Fruit fly (Drosophila melanogaster) Kc167 (cell line): ENCODE measurements around the gene elB.

Source experiments
- Myc ChIP-seq: fragments of >200 bp; optimal IDR thresholded peaks from 2 replicates; lab custom pipeline; 2017; ENCODE audit warnings: missing external identifiers
- Sin3A ChIP-seq: fragments of >200 bp; optimal IDR thresholded peaks from 2 replicates; lab custom pipeline; 2018; ENCODE audit warnings: missing external identifiers
- h ChIP-seq: fragments of >200 bp; optimal IDR thresholded peaks from 3 replicates; lab custom pipeline; 2018; ENCODE audit warnings: missing external identifiers
- insv ChIP-seq: fragments of >200 bp; optimal IDR thresholded peaks from 3 replicates; lab custom pipeline; 2018; ENCODE audit warnings: missing external identifiers
- psq ChIP-seq: fragments of >200 bp; optimal IDR thresholded peaks from 2 replicates; lab custom pipeline; 2017; ENCODE audit warnings: missing external identifiers
- ttk ChIP-seq: sonication (Bioruptor generic); optimal IDR thresholded peaks from 2 replicates; lab custom pipeline; 2017; ENCODE audit warnings: missing external identifiers

The elB gene

DNA sequence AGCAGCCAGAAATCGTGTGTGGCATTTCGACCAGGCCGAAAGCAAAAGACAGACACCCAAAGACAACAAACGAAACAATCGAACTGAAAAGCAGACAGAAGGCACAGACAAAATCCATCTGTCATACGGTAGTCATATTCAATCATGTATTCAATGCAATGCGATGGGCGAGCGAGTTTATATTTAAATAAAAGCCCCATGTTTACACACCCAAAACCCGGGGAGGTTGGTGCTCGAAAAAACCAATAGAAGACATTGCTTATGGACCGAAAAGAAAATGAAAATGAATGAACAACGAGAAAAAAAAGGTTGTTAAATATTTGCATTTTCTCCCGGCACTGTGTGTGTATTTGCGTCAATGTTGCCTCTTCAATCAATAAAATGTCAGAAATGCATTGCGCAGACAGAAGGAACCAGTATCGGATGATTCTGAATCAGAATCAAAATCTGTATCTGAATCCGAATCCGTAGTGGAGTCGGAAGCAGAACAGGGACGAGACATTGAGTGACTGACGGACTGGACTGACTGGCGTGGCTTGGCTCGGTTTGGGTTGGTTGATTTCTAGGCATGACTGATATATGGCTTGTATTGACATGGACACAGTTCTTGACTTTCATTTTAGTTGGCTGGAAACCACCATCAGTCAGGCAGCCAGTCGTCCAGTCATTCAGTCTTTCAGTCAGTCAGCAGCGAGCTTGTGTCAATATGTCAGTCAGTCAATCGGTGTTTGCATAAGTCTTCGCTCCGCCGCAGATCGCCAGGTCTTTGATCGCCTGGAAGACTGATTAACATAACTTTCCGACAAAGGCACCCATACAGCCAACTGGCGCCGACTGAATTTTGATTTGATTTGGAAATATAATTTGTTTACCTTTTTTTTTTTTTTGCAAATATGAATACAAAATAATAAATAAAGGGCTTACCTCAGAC, 23.3 kb upstream of the elB start:
- TF ChIP-seq h, result no peak
- no peak for TF ChIP-seq Myc (lab: Kevin White, UChicago)
- no peak for TF ChIP-seq ttk (lab: Kevin White, UChicago)
- no peak for TF ChIP-seq insv (lab: Kevin White, UChicago)
- TF ChIP-seq Sin3A, result no peak
- TF ChIP-seq psq, result no peak

DNA sequence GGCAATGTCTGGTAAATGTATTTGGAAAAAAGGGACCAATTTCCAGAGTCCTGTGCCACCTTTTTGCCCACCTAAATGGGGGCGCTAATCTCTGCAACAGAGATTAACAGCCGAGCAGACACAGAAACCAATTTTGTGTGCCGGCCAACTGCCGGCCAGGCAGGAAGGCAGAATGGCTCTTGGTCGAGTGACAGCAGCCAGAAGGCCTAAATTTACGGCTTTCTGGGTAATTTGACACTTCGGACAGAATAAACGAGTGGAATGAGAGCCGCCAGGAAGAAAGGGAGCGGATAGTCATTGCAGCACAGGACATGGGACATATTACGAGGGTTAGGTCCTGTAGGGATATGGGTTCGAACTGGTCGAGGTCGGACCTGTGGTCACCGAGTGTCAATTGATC, 22.1 kb upstream of the elB start:
- TF ChIP-seq Sin3A, result no peak
- no peak for TF ChIP-seq insv (lab: Kevin White, UChicago)
- TF ChIP-seq ttk (lab: Kevin White, UChicago), result no peak
- TF ChIP-seq h, result no peak
- TF ChIP-seq Myc (lab: Kevin White, UChicago), result no peak
- no peak for TF ChIP-seq psq

dm6 chr2L:14430138-14430815, 20.9 kb upstream of the elB start:
- TF ChIP-seq h, result no peak

DNA sequence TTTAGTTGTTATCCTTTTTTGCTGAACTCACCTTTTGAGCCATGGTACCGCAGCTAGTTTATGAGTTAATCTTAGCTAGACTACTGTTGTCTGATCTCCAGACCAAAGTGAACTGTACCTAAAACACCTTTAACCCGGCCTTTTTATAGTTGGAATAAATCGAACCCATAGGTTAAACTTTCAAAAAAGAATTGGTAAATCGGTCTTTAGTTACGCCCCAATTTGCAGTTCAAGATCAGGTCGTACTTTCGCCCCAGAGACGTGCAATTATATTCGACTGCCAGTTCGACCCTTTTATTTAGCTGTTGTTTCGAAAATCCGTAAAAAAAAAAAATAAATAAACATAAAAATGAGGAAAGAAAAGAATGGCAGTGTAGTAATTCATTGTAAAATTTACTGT, 15.7 kb upstream of the elB start, which contains the start of gene Cpr35B:
Gene Cpr35B (minus strand): TSS at position 101 of the 400 bp plus-strand sequence.
- no peak for TF ChIP-seq Myc (lab: Kevin White, UChicago)
- no peak for TF ChIP-seq ttk (lab: Kevin White, UChicago)
- no peak for TF ChIP-seq Sin3A
- TF ChIP-seq insv (lab: Kevin White, UChicago), result no peak
- no peak for TF ChIP-seq psq
- no peak for TF ChIP-seq h

dm6 chr2L:14422029-14422831, 12.9 kb upstream of the elB start:
- TF ChIP-seq insv (lab: Kevin White, UChicago) (no peak), Myc (lab: Kevin White, UChicago) (no peak), h (no peak), psq (no peak), ttk (lab: Kevin White, UChicago) (no peak), Sin3A (no peak)

dm6 chr2L:14417231-14417630, 7.9 kb upstream of the elB start, which contains the start of gene Pburs:
Gene Pburs, minus strand, starts transcription at chr2L:14417331.
- TF ChIP-seq h (no peak), psq (no peak), Myc (lab: Kevin White, UChicago) (no peak), insv (lab: Kevin White, UChicago) (no peak), ttk (lab: Kevin White, UChicago) (no peak), Sin3A (no peak)

- TF ChIP-seq h (no peak), Myc (lab: Kevin White, UChicago) (no peak), psq (no peak), insv (lab: Kevin White, UChicago) (no peak), ttk (lab: Kevin White, UChicago) (no peak), Sin3A (no peak)
These were observed 5.0 kb upstream of the elB start for dm6 chr2L:14414291-14414893.

- TF ChIP-seq ttk (lab: Kevin White, UChicago), result no peak
- no peak for TF ChIP-seq h
- no peak for TF ChIP-seq Sin3A
- TF ChIP-seq Myc (lab: Kevin White, UChicago), result no peak
- no peak for TF ChIP-seq psq
- no peak for TF ChIP-seq insv (lab: Kevin White, UChicago)
These were observed 4.1 kb upstream of the elB start for dm6 chr2L:14413408-14413807.

dm6 chr2L:14411102-14411501, 1.8 kb upstream of the elB start:
- TF ChIP-seq ttk (lab: Kevin White, UChicago), result no peak
- no peak for TF ChIP-seq psq

DNA sequence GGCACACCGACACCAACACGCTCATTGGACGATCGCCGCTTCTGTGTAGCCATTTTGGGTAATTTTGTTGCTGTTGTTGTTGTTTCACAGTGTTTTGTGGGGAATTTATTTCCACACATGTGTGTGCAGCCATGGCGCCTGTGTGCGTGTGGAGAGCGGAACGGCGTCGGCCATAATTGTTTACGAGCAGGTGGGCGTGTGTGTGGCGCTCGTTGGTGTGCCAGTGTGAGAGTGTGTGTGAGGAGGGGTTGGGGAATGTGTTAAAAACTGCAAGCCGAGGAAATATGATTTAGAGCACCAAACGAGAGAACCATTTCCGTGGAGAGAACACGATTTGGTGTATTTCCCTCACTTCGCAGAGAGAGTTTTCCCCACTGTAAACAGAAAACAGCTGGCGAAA, 982 bp upstream of the elB start:
- TF ChIP-seq Sin3A (no peak), h (no peak), Myc (lab: Kevin White, UChicago) (no peak), ttk (lab: Kevin White, UChicago) (no peak)

- TF ChIP-seq ttk (lab: Kevin White, UChicago) (no peak), insv (lab: Kevin White, UChicago) (no peak), Sin3A (no peak), Myc (lab: Kevin White, UChicago) (no peak), psq (no peak), h (no peak)
These were observed 855 bp downstream of the elB start for dm6 chr2L:14408383-14409004.
